Worm (Caenorhabditis elegans) whole organism, L4 larva: ENCODE results near the gene dnc-4.

ENCODE experiments used
- D1046.2 ChIP-seq: fragments of 200-800 bp; sonication (Bioruptor generic); IDR thresholded peaks from 2 replicates; pipeline ENCODE4 v1.3.6; 2022; ENCODE audit warnings: missing genetic modification characterization, missing compliant biosample characterization
- F10B5.3 ChIP-seq: sonication (generic microtip); optimal IDR thresholded peaks from 2 replicates; lab custom pipeline; 2016; ENCODE audit warnings: mild to moderate bottlenecking, missing genetic modification characterization, missing compliant biosample characterization
- F37D6.2 ChIP-seq: sonication (generic microtip); optimal IDR thresholded peaks from 2 replicates; lab custom pipeline; 2016; ENCODE audit warnings: mild to moderate bottlenecking, missing genetic modification characterization, missing compliant biosample characterization
- F44E2.7 ChIP-seq: fragments of 200-800 bp; sonication (Bioruptor generic); IDR thresholded peaks from 2 replicates; pipeline ENCODE4 v2.1.2; 2022; ENCODE audit warnings: missing genetic modification characterization, missing compliant biosample characterization
- F49E8.2 ChIP-seq: sonication (generic microtip); optimal IDR thresholded peaks from 2 replicates; lab custom pipeline; 2016; ENCODE audit warnings: missing compliant biosample characterization, mild to moderate bottlenecking, missing genetic modification characterization, borderline replicate concordance
- R02D3.7 ChIP-seq: fragments of 150-350 bp; sonication (generic microtip); optimal IDR thresholded peaks from 3 replicates; lab custom pipeline; 2014; ENCODE audit warnings: missing biosample characterization, missing genetic modification characterization
- T26A8.4 ChIP-seq: fragments of 200-800 bp; sonication (Bioruptor generic); IDR thresholded peaks from 2 replicates; pipeline ENCODE4 v1.3.6; 2022; ENCODE audit warnings: missing genetic modification characterization, missing compliant biosample characterization
- ZK337.2 ChIP-seq: fragments of 200-800 bp; sonication (Bioruptor generic); IDR thresholded peaks from 2 replicates; pipeline ENCODE4 v1.3.6; 2022; ENCODE audit warnings: missing genetic modification reagents, missing genetic modification characterization, missing compliant biosample characterization
- aha-1 ChIP-seq: fragments of 150-350 bp; peaks from one replicate; lab custom pipeline; 2014; ENCODE audit warnings: missing biosample characterization, missing genetic modification characterization
- aly-2 ChIP-seq: sonication (generic microtip); optimal IDR thresholded peaks from 2 replicates; lab custom pipeline; 2018; ENCODE audit warnings: missing biosample characterization, missing genetic modification characterization
- attf-4 ChIP-seq: sonication (generic microtip); optimal IDR thresholded peaks from 3 replicates; lab custom pipeline; 2017; ENCODE audit warnings: missing biosample characterization, missing genetic modification characterization
- ceh-44 ChIP-seq: fragments of 200-800 bp; sonication (Bioruptor generic); IDR thresholded peaks from 2 replicates; pipeline ENCODE4 v1.3.6; 2022; ENCODE audit warnings: missing genetic modification reagents, missing genetic modification characterization, missing compliant biosample characterization
- daf-12 ChIP-seq: fragments of 150-350 bp; optimal IDR thresholded peaks from 2 replicates; lab custom pipeline; 2014; ENCODE audit warnings: missing biosample characterization, missing genetic modification reagents, missing genetic modification characterization
- daf-16 ChIP-seq, 3 experiments: sonication (generic microtip); optimal IDR thresholded peaks; 2 replicates each; lab custom pipeline; 2016 to 2017; ENCODE audit warnings: missing genetic modification characterization in 3 of 3, missing genetic modification reagents in 3 of 3, mild to moderate bottlenecking in 2 of 3, missing compliant biosample characterization in 2 of 3, missing biosample characterization in 1 of 3, moderate library complexity in 1 of 3
- daf-8 ChIP-seq: fragments of 200-800 bp; sonication (Bioruptor generic); IDR thresholded peaks from 2 replicates; pipeline ENCODE4 v1.3.6; 2022; ENCODE audit warnings: missing genetic modification characterization, missing compliant biosample characterization
- dmd-6 ChIP-seq: fragments of 200-800 bp; sonication (Bioruptor generic); IDR thresholded peaks from 2 replicates; pipeline ENCODE4 v1.3.6; 2022; ENCODE audit warnings: missing genetic modification reagents, missing genetic modification characterization, missing compliant biosample characterization
- dmd-8 ChIP-seq: fragments of 200-800 bp; sonication (Bioruptor generic); IDR thresholded peaks from 2 replicates; pipeline ENCODE4 v1.3.6; 2022; ENCODE audit warnings: missing genetic modification characterization, missing compliant biosample characterization
- duxl-1 ChIP-seq: sonication (generic microtip); optimal IDR thresholded peaks from 2 replicates; lab custom pipeline; 2016; ENCODE audit warnings: mild to moderate bottlenecking, missing genetic modification characterization, moderate library complexity, missing compliant biosample characterization; ENCODE audit not compliant: poor library complexity
- hlh-11 ChIP-seq: fragments of 200-800 bp; sonication (Bioruptor generic); optimal IDR thresholded peaks from 2 replicates; lab custom pipeline; 2018; ENCODE audit warnings: mild to moderate bottlenecking, missing genetic modification characterization, missing compliant biosample characterization
- lin-13 ChIP-seq: fragments of 150-350 bp; optimal IDR thresholded peaks from 2 replicates; lab custom pipeline; 2014; ENCODE audit warnings: missing biosample characterization, missing genetic modification reagents, missing genetic modification characterization
- lin-29 ChIP-seq: fragments of 200-800 bp; sonication (Bioruptor generic); IDR thresholded peaks from 2 replicates; pipeline ENCODE4 v1.3.6; 2022; ENCODE audit warnings: missing genetic modification reagents, missing genetic modification characterization, missing compliant biosample characterization
- lin-39 ChIP-seq: fragments of 150-350 bp; optimal IDR thresholded peaks from 2 replicates; lab custom pipeline; 2014; ENCODE audit warnings: missing biosample characterization, missing genetic modification reagents, missing genetic modification characterization
- lsy-2 ChIP-seq, 2 experiments: fragments of 150-350 bp in 1 of 2; sonication (generic microtip) in 1 of 2; optimal IDR thresholded peaks; 2 replicates each; lab custom pipeline; 2014 to 2017; ENCODE audit warnings: missing biosample characterization in 2 of 2, missing genetic modification characterization in 2 of 2
- mdl-1 ChIP-seq, 2 experiments: fragments of 150-350 bp in 1 of 2; sonication (generic microtip) in 1 of 2; optimal IDR thresholded peaks; 2 replicates each; lab custom pipeline; 2014 to 2017; ENCODE audit warnings: missing biosample characterization in 2 of 2, missing genetic modification characterization in 2 of 2
- mes-2 ChIP-seq: sonication (generic microtip); optimal IDR thresholded peaks from 2 replicates; lab custom pipeline; 2016; ENCODE audit warnings: missing genotype, mild to moderate bottlenecking, missing genetic modification characterization, missing compliant biosample characterization; ENCODE audit not compliant: poor library complexity, severe bottlenecking
- nhr-11 ChIP-seq: fragments of 150-350 bp; optimal IDR thresholded peaks from 2 replicates; lab custom pipeline; 2014; ENCODE audit warnings: missing biosample characterization, missing genetic modification characterization
- nhr-25 ChIP-seq: sonication (generic microtip); optimal IDR thresholded peaks from 2 replicates; lab custom pipeline; 2017; ENCODE audit warnings: missing genetic modification characterization, mild to moderate bottlenecking, missing compliant biosample characterization, antibody characterized with exemption, moderate library complexity, borderline replicate concordance; ENCODE audit not compliant: insufficient read depth
- nhr-28 ChIP-seq: fragments of 150-350 bp; optimal IDR thresholded peaks from 2 replicates; lab custom pipeline; 2014; ENCODE audit warnings: missing biosample characterization, missing genetic modification characterization
- nhr-41 ChIP-seq: fragments of 200-800 bp; sonication (Bioruptor generic); IDR thresholded peaks from 2 replicates; pipeline ENCODE4 v1.3.6; 2022; ENCODE audit warnings: missing genetic modification reagents, missing genetic modification characterization, missing compliant biosample characterization
- nhr-42 ChIP-seq: fragments of 200-800 bp; sonication (Bioruptor generic); IDR thresholded peaks from 2 replicates; pipeline ENCODE4 v1.3.6; 2022; ENCODE audit warnings: missing genetic modification characterization, missing compliant biosample characterization
- nhr-48 ChIP-seq: sonication (generic microtip); optimal IDR thresholded peaks from 2 replicates; lab custom pipeline; 2016; ENCODE audit warnings: mild to moderate bottlenecking, missing genetic modification characterization, missing compliant biosample characterization
- nhr-76 ChIP-seq: fragments of 150-350 bp; optimal IDR thresholded peaks from 2 replicates; lab custom pipeline; 2014; ENCODE audit warnings: missing biosample characterization, missing genetic modification characterization
- snpc-1.2 ChIP-seq: fragments of 200-800 bp; sonication (Bioruptor generic); IDR thresholded peaks from 2 replicates; pipeline ENCODE4 v1.3.6; 2022; ENCODE audit warnings: missing genetic modification reagents, missing genetic modification characterization, missing compliant biosample characterization
- spr-1 ChIP-seq: sonication (generic microtip); optimal IDR thresholded peaks from 2 replicates; lab custom pipeline; 2016; ENCODE audit warnings: mild to moderate bottlenecking, missing genetic modification characterization, missing compliant biosample characterization
- unc-130 ChIP-seq: sonication (generic microtip); optimal IDR thresholded peaks from 2 replicates; lab custom pipeline; 2016; ENCODE audit warnings: missing genetic modification reagents, missing genetic modification characterization, missing compliant biosample characterization
- unc-62 ChIP-seq, 3 experiments: fragments of 150-350 bp in 1 of 3; sonication (generic microtip); optimal IDR thresholded peaks in 2 of 3; peaks in 1 of 3; 1 replicate in 1 of 3; 2 replicates in 2 of 3; lab custom pipeline; 2014 to 2017; ENCODE audit warnings: missing biosample characterization in 3 of 3, missing genetic modification characterization in 3 of 3, missing genetic modification reagents in 3 of 3, missing genotype in 1 of 3
- vab-7 ChIP-seq: fragments of 200-800 bp; sonication (Bioruptor generic); IDR thresholded peaks from 2 replicates; pipeline ENCODE4 v1.3.6; 2022; ENCODE audit warnings: missing genetic modification reagents, missing genetic modification characterization, missing compliant biosample characterization
- zfp-2 ChIP-seq: sonication (generic microtip); optimal IDR thresholded peaks from 2 replicates; lab custom pipeline; 2016; ENCODE audit warnings: mild to moderate bottlenecking, missing genetic modification characterization, missing compliant biosample characterization
- zfp-3 ChIP-seq: fragments of 200-800 bp; sonication (Bioruptor generic); conservative IDR thresholded peaks from 2 replicates; pipeline ENCODE4 v1.3.6; 2022; ENCODE audit warnings: missing genetic modification reagents, missing genetic modification characterization, missing compliant biosample characterization
- zip-2 ChIP-seq: fragments of 150-350 bp; optimal IDR thresholded peaks from 2 replicates; lab custom pipeline; 2014; ENCODE audit warnings: missing biosample characterization, missing genetic modification characterization

The dnc-4 gene

ce11 chrIV:8061267-8061666 lies 41.7 kb upstream of the dnc-4 start:
- TF ChIP-seq lsy-2 (tag; optimal IDR thresholded peaks at IDR 0.05; lab: Kevin White, UChicago) (no peak), snpc-1.2 (GFP tag; lab: Robert Waterston, UW) (0 out of 2 replicates have a peak, but pooled peaks have one; percentile 35), unc-130 (GFP tag; lab: Kevin White, UChicago) (peak; percentile 61), F37D6.2 (tag; lab: Kevin White, UChicago) (no peak)

- TF ChIP-seq zfp-3 (GFP tag; lab: Robert Waterston, UW) (no peak), daf-8 (no peak), unc-62 (GFP tag; optimal IDR thresholded peaks at IDR 0.05 in 1 of 2; lab: Kevin White, UChicago) (peak in 1 of 2 experiments; percentile 70), unc-62 (tag; optimal IDR thresholded peaks at IDR 0.05; lab: Kevin White, UChicago) (no peak)
Measured at ce11 chrIV:8053955-8054354, 34.3 kb upstream of the dnc-4 start.

ce11 chrIV:8052694-8053093 lies 33.1 kb upstream of the dnc-4 start:
- TF ChIP-seq ceh-44 (GFP tag; lab: Robert Waterston, UW) (no peak), daf-16 (GFP tag; optimal IDR thresholded peaks at IDR 0.05; lab: Kevin White, UChicago) (no peak), daf-16 (tag; optimal IDR thresholded peaks at IDR 0.05; lab: Kevin White, UChicago) (no peak), R02D3.7 (tag; lab: Kevin White, UChicago) (no peak), ZK337.2 (no peak), unc-130 (GFP tag; lab: Kevin White, UChicago) (no peak), spr-1 (tag; lab: Kevin White, UChicago) (no peak), zfp-3 (GFP tag; lab: Robert Waterston, UW) (no peak), lin-29 (no peak), aly-2 (tag; lab: Kevin White, UChicago) (no peak), attf-4 (tag; lab: Kevin White, UChicago) (no peak), nhr-41 (no peak), zip-2 (tag; lab: Kevin White, UChicago) (no peak), nhr-42 (GFP tag; lab: Robert Waterston, UW) (no peak), zfp-2 (tag; lab: Kevin White, UChicago) (no peak), nhr-48 (tag; lab: Kevin White, UChicago) (no peak), F49E8.2 (tag; lab: Kevin White, UChicago) (no peak), F44E2.7 (no peak), lin-13 (GFP tag; lab: Kevin White, UChicago) (no peak), vab-7 (GFP tag; lab: Robert Waterston, UW) (no peak)

ce11 chrIV:8048083-8048482 lies 28.5 kb upstream of the dnc-4 start:
- TF ChIP-seq dmd-6 (GFP tag; lab: Robert Waterston, UW) (no peak), T26A8.4 (GFP tag; lab: Robert Waterston, UW) (no peak), unc-62 (GFP tag; optimal IDR thresholded peaks at IDR 0.05 in 1 of 2; lab: Kevin White, UChicago) (no peak), unc-62 (tag; optimal IDR thresholded peaks at IDR 0.05; lab: Kevin White, UChicago) (no peak)

- TF ChIP-seq F10B5.3 (no peak), nhr-41 (no peak), duxl-1 (tag; lab: Kevin White, UChicago) (no peak), dmd-6 (GFP tag; lab: Robert Waterston, UW) (peak; percentile 32; the same call in 1 of the 2 replicates), aha-1 (tag; lab: Kevin White, UChicago) (peak; percentile 30), nhr-28 (peak; percentile 25)
Measured at ce11 chrIV:8044574-8044973, 25.0 kb upstream of the dnc-4 start, which contains the start of gene nhr-258. nhr-258 (plus strand) TSS chrIV:8044938.

ce11 chrIV:8043722-8044121 lies 24.1 kb upstream of the dnc-4 start:
- TF ChIP-seq nhr-28 (peak; percentile 54), nhr-11 (tag; lab: Kevin White, UChicago) (no peak), lin-29 (no peak), nhr-48 (tag; lab: Kevin White, UChicago) (peak; percentile 62), daf-12 (no peak), D1046.2 (GFP tag; lab: Robert Waterston, UW) (no peak), ZK337.2 (no peak), dmd-8 (GFP tag; lab: Robert Waterston, UW) (no peak), mes-2 (tag; lab: Kevin White, UChicago) (no peak), unc-62 (GFP tag; optimal IDR thresholded peaks at IDR 0.05 in 1 of 2; lab: Kevin White, UChicago) (no peak), unc-62 (tag; optimal IDR thresholded peaks at IDR 0.05; lab: Kevin White, UChicago) (no peak), nhr-76 (tag; lab: Kevin White, UChicago) (peak; percentile 0), nhr-25 (tag; lab: Kevin White, UChicago) (peak; percentile 19), hlh-11 (tag; lab: Kevin White, UChicago) (peak; percentile 17), mdl-1 (tag; optimal IDR thresholded peaks at IDR 0.05; lab: Kevin White, UChicago) (peak in 1 of 2 experiments; percentile 40), zfp-3 (GFP tag; lab: Robert Waterston, UW) (no peak), lin-39 (no peak), R02D3.7 (tag; lab: Kevin White, UChicago) (no peak)
